Worm (Caenorhabditis elegans) whole organism, late embryonic: Measurements from ENCODE around the gene clc-28.

ENCODE experiments used
- C08G9.2 ChIP-seq: sonication (generic microtip); optimal IDR thresholded peaks from 2 replicates; lab custom pipeline; 2016; ENCODE audit warnings: mild to moderate bottlenecking, missing genetic modification characterization, moderate library complexity, missing compliant biosample characterization
- C38D4.7 ChIP-seq: fragments of 200-800 bp; sonication (Bioruptor generic); optimal IDR thresholded peaks from 2 replicates; lab custom pipeline; 2018; ENCODE audit warnings: mild to moderate bottlenecking, missing genetic modification characterization, moderate library complexity, missing compliant biosample characterization
- F13H6.1 ChIP-seq: sonication (generic microtip); optimal IDR thresholded peaks from 2 replicates; lab custom pipeline; 2016; ENCODE audit warnings: missing genetic modification characterization, missing compliant biosample characterization
- K02D7.2 ChIP-seq: sonication (generic microtip); optimal IDR thresholded peaks from 2 replicates; lab custom pipeline; 2017; ENCODE audit warnings: mild to moderate bottlenecking, missing genetic modification characterization, missing compliant biosample characterization
- K09A11.1 ChIP-seq: sonication (generic microtip); optimal IDR thresholded peaks from 2 replicates; lab custom pipeline; 2017; ENCODE audit warnings: antibody characterized with exemption, mild to moderate bottlenecking, missing genetic modification characterization, missing compliant biosample characterization; ENCODE audit not compliant: insufficient read depth
- Y22D7AL.16 ChIP-seq: sonication (generic microtip); optimal IDR thresholded peaks from 2 replicates; lab custom pipeline; 2016; ENCODE audit warnings: missing genetic modification characterization, missing compliant biosample characterization
- ama-1 ChIP-seq: fragments of 150-350 bp; optimal IDR thresholded peaks from 2 replicates; lab custom pipeline; 2014
- ceh-14 ChIP-seq: sonication (generic microtip); optimal IDR thresholded peaks from 2 replicates; lab custom pipeline; 2016; ENCODE audit warnings: missing genotype, missing genetic modification characterization, missing compliant biosample characterization
- ceh-18 ChIP-seq: sonication (generic microtip); optimal IDR thresholded peaks from 2 replicates; lab custom pipeline; 2016; ENCODE audit warnings: missing genetic modification characterization, missing compliant biosample characterization
- ceh-19 ChIP-seq: fragments of 200-800 bp; sonication (Bioruptor generic); optimal IDR thresholded peaks from 2 replicates; lab custom pipeline; 2018; ENCODE audit warnings: mild to moderate bottlenecking, missing genetic modification characterization, missing compliant biosample characterization
- ceh-2 ChIP-seq: sonication (generic microtip); optimal IDR thresholded peaks from 2 replicates; lab custom pipeline; 2016; ENCODE audit warnings: missing genotype, missing genetic modification characterization, missing compliant biosample characterization
- ceh-22 ChIP-seq: sonication (generic microtip); optimal IDR thresholded peaks from 2 replicates; lab custom pipeline; 2017; ENCODE audit warnings: missing biosample characterization, missing genetic modification characterization
- ceh-30 ChIP-seq: fragments of 150-350 bp; optimal IDR thresholded peaks from 2 replicates; lab custom pipeline; 2014; ENCODE audit warnings: missing biosample characterization, missing genetic modification characterization
- ceh-31 ChIP-seq: sonication (generic microtip); optimal IDR thresholded peaks from 2 replicates; lab custom pipeline; 2016; ENCODE audit warnings: missing genetic modification characterization, missing compliant biosample characterization
- ceh-34 ChIP-seq: sonication (generic microtip); optimal IDR thresholded peaks from 2 replicates; lab custom pipeline; 2016; ENCODE audit warnings: mild to moderate bottlenecking, missing genetic modification characterization, missing compliant biosample characterization
- ceh-45 ChIP-seq: fragments of 200-800 bp; sonication (Bioruptor generic); IDR thresholded peaks from 2 replicates; pipeline ENCODE4 v1.3.6; 2022; ENCODE audit warnings: missing genetic modification reagents, missing genetic modification characterization, missing compliant biosample characterization
- ceh-48 ChIP-seq: sonication (generic microtip); optimal IDR thresholded peaks from 2 replicates; lab custom pipeline; 2016; ENCODE audit warnings: missing genetic modification characterization, inconsistent platforms, missing compliant biosample characterization
- ceh-9 ChIP-seq: sonication (generic microtip); optimal IDR thresholded peaks from 2 replicates; lab custom pipeline; 2016; ENCODE audit warnings: mild to moderate bottlenecking, missing genetic modification characterization, inconsistent platforms, missing compliant biosample characterization
- che-1 ChIP-seq: sonication (generic microtip); optimal IDR thresholded peaks from 2 replicates; lab custom pipeline; 2016; ENCODE audit warnings: mild to moderate bottlenecking, missing genetic modification characterization, missing compliant biosample characterization
- dmd-4 ChIP-seq: sonication (generic microtip); optimal IDR thresholded peaks from 2 replicates; lab custom pipeline; 2016; ENCODE audit warnings: borderline replicate concordance, missing genetic modification characterization, missing compliant biosample characterization
- dve-1 ChIP-seq: sonication (generic microtip); optimal IDR thresholded peaks from 2 replicates; lab custom pipeline; 2017; ENCODE audit warnings: antibody characterized with exemption, mild to moderate bottlenecking, missing genetic modification characterization, missing compliant biosample characterization
- elt-2 ChIP-seq: sonication (generic microtip); optimal IDR thresholded peaks from 2 replicates; lab custom pipeline; 2016; ENCODE audit warnings: missing genetic modification reagents, missing genetic modification characterization, missing compliant biosample characterization
- eyg-1 ChIP-seq: sonication (generic microtip); optimal IDR thresholded peaks from 2 replicates; lab custom pipeline; 2016; ENCODE audit warnings: missing genotype, missing genetic modification characterization, missing compliant biosample characterization
- fax-1 ChIP-seq: sonication (generic microtip); optimal IDR thresholded peaks from 2 replicates; lab custom pipeline; 2016; ENCODE audit warnings: missing genotype, missing genetic modification characterization, missing compliant biosample characterization
- fkh-10 ChIP-seq: fragments of 150-350 bp; optimal IDR thresholded peaks from 2 replicates; lab custom pipeline; 2014; ENCODE audit warnings: missing biosample characterization, missing genetic modification reagents, missing genetic modification characterization
- fkh-6 ChIP-seq: sonication (generic microtip); optimal IDR thresholded peaks from 2 replicates; lab custom pipeline; 2016; ENCODE audit warnings: missing genetic modification characterization, missing compliant biosample characterization
- gmeb-2 ChIP-seq: sonication (generic microtip); optimal IDR thresholded peaks from 2 replicates; lab custom pipeline; 2016; ENCODE audit warnings: missing genetic modification characterization, inconsistent platforms, missing compliant biosample characterization
- hlh-13 ChIP-seq: fragments of 200-800 bp; sonication (Bioruptor generic); optimal IDR thresholded peaks from 2 replicates; lab custom pipeline; 2018; ENCODE audit warnings: mild to moderate bottlenecking, missing genetic modification characterization, missing compliant biosample characterization
- hlh-15 ChIP-seq: sonication (generic microtip); optimal IDR thresholded peaks from 2 replicates; lab custom pipeline; 2016; ENCODE audit warnings: missing genetic modification characterization, missing compliant biosample characterization
- lim-6 ChIP-seq: sonication (generic microtip); optimal IDR thresholded peaks from 2 replicates; lab custom pipeline; 2016; ENCODE audit warnings: missing genetic modification characterization, missing compliant biosample characterization
- madf-2 ChIP-seq: sonication (generic microtip); optimal IDR thresholded peaks from 2 replicates; lab custom pipeline; 2017; ENCODE audit warnings: missing genetic modification characterization, missing compliant biosample characterization
- mec-3 ChIP-seq: sonication (generic microtip); optimal IDR thresholded peaks from 2 replicates; lab custom pipeline; 2016; ENCODE audit warnings: borderline replicate concordance, missing genetic modification characterization, missing compliant biosample characterization
- nfya-1 ChIP-seq: sonication (generic microtip); optimal IDR thresholded peaks from 2 replicates; lab custom pipeline; 2017; ENCODE audit warnings: missing genetic modification characterization, mild to moderate bottlenecking, missing compliant biosample characterization, antibody characterized with exemption, moderate library complexity
- nhr-11 ChIP-seq: fragments of 150-350 bp; optimal IDR thresholded peaks from 2 replicates; lab custom pipeline; 2014; ENCODE audit warnings: missing biosample characterization, missing genetic modification characterization
- nhr-232 ChIP-seq: sonication (generic microtip); optimal IDR thresholded peaks from 2 replicates; lab custom pipeline; 2016; ENCODE audit warnings: missing genetic modification characterization, missing compliant biosample characterization
- pag-3 ChIP-seq: sonication (generic microtip); optimal IDR thresholded peaks from 2 replicates; lab custom pipeline; 2016; ENCODE audit warnings: missing compliant biosample characterization, missing genetic modification characterization, borderline replicate concordance
- pax-1 ChIP-seq: fragments of 150-350 bp; optimal IDR thresholded peaks from 2 replicates; lab custom pipeline; 2014; ENCODE audit warnings: missing biosample characterization, missing genetic modification characterization
- pha-4 ChIP-seq: fragments of 150-350 bp; optimal IDR thresholded peaks from 2 replicates; lab custom pipeline; 2018; ENCODE audit warnings: missing biosample characterization, missing genetic modification reagents, missing genetic modification characterization
- pqm-1 ChIP-seq: sonication (generic microtip); optimal IDR thresholded peaks from 2 replicates; lab custom pipeline; 2016; ENCODE audit warnings: missing genetic modification characterization, missing compliant biosample characterization
- pros-1 ChIP-seq: fragments of 150-350 bp; optimal IDR thresholded peaks from 2 replicates; lab custom pipeline; 2014; ENCODE audit warnings: missing biosample characterization, missing genetic modification reagents, missing genetic modification characterization
- ref-2 ChIP-seq: sonication (generic microtip); optimal IDR thresholded peaks from 2 replicates; lab custom pipeline; 2016; ENCODE audit warnings: missing genetic modification characterization, missing compliant biosample characterization
- rnt-1 ChIP-seq: sonication (generic microtip); optimal IDR thresholded peaks from 2 replicates; lab custom pipeline; 2016; ENCODE audit warnings: missing genetic modification characterization, missing compliant biosample characterization
- sdc-2 ChIP-seq: sonication (generic microtip); optimal IDR thresholded peaks from 2 replicates; lab custom pipeline; 2016; ENCODE audit warnings: missing genotype, missing genetic modification characterization, missing compliant biosample characterization
- sox-2 ChIP-seq: fragments of 200-800 bp; sonication (Bioruptor generic); IDR thresholded peaks from 2 replicates; pipeline ENCODE4 v1.3.6; 2022; ENCODE audit warnings: missing genetic modification reagents, missing genetic modification characterization, missing compliant biosample characterization
- sox-4 ChIP-seq: sonication (generic microtip); optimal IDR thresholded peaks from 2 replicates; lab custom pipeline; 2017; ENCODE audit warnings: mild to moderate bottlenecking, missing genetic modification characterization, inconsistent platforms, missing compliant biosample characterization
- syd-9 ChIP-seq: sonication (generic microtip); optimal IDR thresholded peaks from 2 replicates; lab custom pipeline; 2016; ENCODE audit warnings: mild to moderate bottlenecking, missing genetic modification characterization, moderate library complexity, missing compliant biosample characterization
- ttx-3 ChIP-seq: sonication (generic microtip); optimal IDR thresholded peaks from 2 replicates; lab custom pipeline; 2016; ENCODE audit warnings: missing genetic modification reagents, missing genetic modification characterization, missing compliant biosample characterization
- unc-42 ChIP-seq: sonication (generic microtip); optimal IDR thresholded peaks from 2 replicates; lab custom pipeline; 2016; ENCODE audit warnings: missing genotype, missing genetic modification characterization, missing compliant biosample characterization
- unc-86 ChIP-seq: sonication (generic microtip); optimal IDR thresholded peaks from 2 replicates; lab custom pipeline; 2016; ENCODE audit warnings: missing genetic modification characterization, missing compliant biosample characterization
- zip-5 ChIP-seq: sonication (generic microtip); optimal IDR thresholded peaks from 2 replicates; lab custom pipeline; 2016; ENCODE audit warnings: missing genetic modification characterization, missing compliant biosample characterization
- ztf-16 ChIP-seq: sonication (generic microtip); optimal IDR thresholded peaks from 2 replicates; lab custom pipeline; 2017; ENCODE audit warnings: missing genetic modification characterization, missing compliant biosample characterization

The clc-28 gene

ce11 chrIII:8320183-8320582 lies 19.1 kb downstream of the clc-28 start, which contains the start of gene F10E9.10:
F10E9.10 (minus strand) TSS chrIII:8320283.
- TF ChIP-seq fax-1 (tag; lab: Kevin White, UChicago) (no peak), zip-5 (tag; lab: Kevin White, UChicago) (no peak), sdc-2 (tag; lab: Kevin White, UChicago) (no peak), sox-4 (tag; lab: Kevin White, UChicago) (no peak), ref-2 (tag; lab: Kevin White, UChicago) (no peak), che-1 (tag; lab: Kevin White, UChicago) (no peak), madf-2 (tag; lab: Kevin White, UChicago) (no peak), pha-4 (tag; lab: Kevin White, UChicago) (no peak), fkh-6 (no peak), K02D7.2 (tag; lab: Kevin White, UChicago) (no peak), dmd-4 (tag; lab: Kevin White, UChicago) (no peak), hlh-13 (GFP tag; lab: Kevin White, UChicago) (no peak)

- TF ChIP-seq fax-1 (tag; lab: Kevin White, UChicago) (peak; percentile 62), ceh-19 (no peak), ceh-2 (tag; lab: Kevin White, UChicago) (peak; percentile 97), ttx-3 (peak; percentile 43), C38D4.7 (GFP tag; lab: Kevin White, UChicago) (no peak), unc-42 (tag; lab: Kevin White, UChicago) (peak; percentile 69), ama-1 (no peak), K09A11.1 (no peak), pax-1 (tag; lab: Kevin White, UChicago) (peak; percentile 27), mec-3 (tag; lab: Kevin White, UChicago) (peak; percentile 76), gmeb-2 (tag; lab: Kevin White, UChicago) (peak; percentile 1), unc-86 (tag; lab: Kevin White, UChicago) (peak; percentile 45), ceh-31 (tag; lab: Kevin White, UChicago) (peak; percentile 99), fkh-10 (GFP tag; lab: Kevin White, UChicago) (no peak), zip-5 (tag; lab: Kevin White, UChicago) (peak; percentile 86), pag-3 (tag; lab: Kevin White, UChicago) (no peak), ref-2 (tag; lab: Kevin White, UChicago) (peak; percentile 100), che-1 (tag; lab: Kevin White, UChicago) (no peak), ztf-16 (tag; lab: Kevin White, UChicago) (peak; percentile 39), ceh-9 (tag; lab: Kevin White, UChicago) (no peak), pros-1 (tag; lab: Kevin White, UChicago) (no peak), fkh-6 (peak; percentile 56), dve-1 (no peak), nhr-11 (tag; lab: Kevin White, UChicago) (no peak), hlh-15 (tag; lab: Kevin White, UChicago) (no peak), nhr-232 (no peak), syd-9 (tag; lab: Kevin White, UChicago) (no peak), nfya-1 (tag; lab: Kevin White, UChicago) (peak; percentile 62), ceh-14 (tag; lab: Kevin White, UChicago) (peak; percentile 81), lim-6 (tag; lab: Kevin White, UChicago) (peak; percentile 79), pqm-1 (tag; lab: Kevin White, UChicago) (peak; percentile 48), ceh-22 (no peak), ceh-48 (tag; lab: Kevin White, UChicago) (no peak), sdc-2 (tag; lab: Kevin White, UChicago) (peak; percentile 53), ceh-45 (GFP tag; lab: Robert Waterston, UW) (no peak), sox-2 (no peak), eyg-1 (peak; percentile 16), rnt-1 (tag; lab: Kevin White, UChicago) (peak; percentile 84), C08G9.2 (peak; percentile 96), ceh-18 (tag; lab: Kevin White, UChicago) (peak; percentile 50), ceh-30 (tag; lab: Kevin White, UChicago) (no peak), ceh-34 (tag; lab: Kevin White, UChicago) (peak; percentile 73), Y22D7AL.16 (tag; lab: Kevin White, UChicago) (no peak), sox-4 (tag; lab: Kevin White, UChicago) (no peak), elt-2 (tag; lab: Kevin White, UChicago) (peak; percentile 47), F13H6.1 (tag; lab: Kevin White, UChicago) (peak; percentile 79)
Measured at ce11 chrIII:8319100-8319499, 20.2 kb downstream of the clc-28 start, which contains the start of gene F10E9.11. F10E9.11 (minus strand) TSS chrIII:8319260.
